Worm (Caenorhabditis elegans) whole organism, L1 larva: ENCODE data around the gene nlp-25.

Experiments used
- C16A3.4 ChIP-seq: fragments of 150-350 bp; optimal IDR thresholded peaks from 2 replicates; lab custom pipeline; 2014; ENCODE audit warnings: missing biosample characterization, missing genetic modification characterization
- C34B4.2 ChIP-seq: sonication (generic microtip); optimal IDR thresholded peaks from 2 replicates; lab custom pipeline; 2017; ENCODE audit warnings: mild to moderate bottlenecking, missing genetic modification characterization, missing compliant biosample characterization
- aha-1 ChIP-seq: fragments of 150-350 bp; optimal IDR thresholded peaks from 2 replicates; lab custom pipeline; 2014; ENCODE audit warnings: missing biosample characterization, missing genetic modification characterization
- aly-2 ChIP-seq: fragments of 150-350 bp; optimal IDR thresholded peaks from 2 replicates; lab custom pipeline; 2014; ENCODE audit warnings: missing biosample characterization, missing genetic modification characterization
- ama-1 ChIP-seq: fragments of 150-350 bp; optimal IDR thresholded peaks from 2 replicates; lab custom pipeline; 2014
- blmp-1 ChIP-seq: fragments of 150-350 bp; optimal IDR thresholded peaks from 2 replicates; lab custom pipeline; 2014; ENCODE audit warnings: missing biosample characterization, missing genetic modification characterization
- ceh-8 ChIP-seq: fragments of 200-800 bp; sonication (Bioruptor generic); optimal IDR thresholded peaks from 2 replicates; lab custom pipeline; 2018; ENCODE audit warnings: mild to moderate bottlenecking, missing genetic modification characterization, moderate library complexity, missing compliant biosample characterization
- ceh-82 ChIP-seq, 3 experiments: fragments of 150-350 bp in 1 of 3; sonication (generic microtip) in 2 of 3; optimal IDR thresholded peaks; 2 replicates each; lab custom pipeline; 2014 to 2017; ENCODE audit warnings: missing biosample characterization in 3 of 3, missing genetic modification characterization in 3 of 3
- dpl-1 ChIP-seq, 3 experiments: fragments of 150-350 bp in 2 of 3; sonication (generic microtip) in 1 of 3; optimal IDR thresholded peaks; 2 replicates each; lab custom pipeline; 2014 to 2017; ENCODE audit warnings: missing biosample characterization in 3 of 3, missing genetic modification characterization in 3 of 3, missing genetic modification reagents in 3 of 3
- dsc-1 ChIP-seq: sonication (generic microtip); optimal IDR thresholded peaks from 2 replicates; lab custom pipeline; 2016; ENCODE audit warnings: mild to moderate bottlenecking, missing genetic modification characterization, missing compliant biosample characterization
- efl-1 ChIP-seq, 4 experiments: fragments of 150-350 bp; optimal IDR thresholded peaks in 3 of 4; peaks in 1 of 4; 1 replicate in 1 of 4; 2 replicates in 3 of 4; lab custom pipeline; 2014; ENCODE audit warnings: missing biosample characterization in 2 of 4, missing genetic modification characterization in 2 of 4, missing genetic modification reagents in 2 of 4
- elt-2 ChIP-seq: sonication (generic microtip); optimal IDR thresholded peaks from 2 replicates; lab custom pipeline; 2016; ENCODE audit warnings: missing genetic modification characterization, mild to moderate bottlenecking, inconsistent platforms, missing compliant biosample characterization, missing genetic modification reagents
- elt-3 ChIP-seq, 6 experiments: fragments of 150-350 bp in 1 of 6; sonication (generic microtip); optimal IDR thresholded peaks; 2 replicates each; lab custom pipeline; 2017 to 2018; ENCODE audit warnings: missing biosample characterization in 6 of 6, missing genetic modification characterization in 6 of 6, inconsistent platforms in 1 of 6
- fkh-10 ChIP-seq: sonication (generic microtip); optimal IDR thresholded peaks from 2 replicates; lab custom pipeline; 2017; ENCODE audit warnings: missing biosample characterization, missing genetic modification reagents, missing genetic modification characterization
- grh-1 ChIP-seq: fragments of 200-800 bp; sonication (Bioruptor generic); IDR thresholded peaks from 2 replicates; pipeline ENCODE4 v1.3.6; 2022; ENCODE audit warnings: missing genetic modification reagents, missing genetic modification characterization, missing compliant biosample characterization
- hlh-17 ChIP-seq: fragments of 200-800 bp; sonication (Bioruptor generic); optimal IDR thresholded peaks from 2 replicates; lab custom pipeline; 2018; ENCODE audit warnings: missing genetic modification characterization, mild to moderate bottlenecking, missing compliant biosample characterization, moderate library complexity, borderline replicate concordance
- hlh-4 ChIP-seq: sonication (generic microtip); optimal IDR thresholded peaks from 2 replicates; lab custom pipeline; 2016; ENCODE audit warnings: mild to moderate bottlenecking, missing genetic modification characterization, missing compliant biosample characterization
- irx-1 ChIP-seq: sonication (generic microtip); optimal IDR thresholded peaks from 2 replicates; lab custom pipeline; 2016; ENCODE audit warnings: missing genetic modification characterization, missing compliant biosample characterization
- jun-1 ChIP-seq: fragments of 150-350 bp; optimal IDR thresholded peaks from 2 replicates; lab custom pipeline; 2014; ENCODE audit warnings: missing biosample characterization, missing genetic modification reagents, missing genetic modification characterization
- lin-13 ChIP-seq: fragments of 150-350 bp; optimal IDR thresholded peaks from 2 replicates; lab custom pipeline; 2014; ENCODE audit warnings: missing biosample characterization, missing genetic modification reagents, missing genetic modification characterization
- lin-14 ChIP-seq: fragments of 200-800 bp; sonication (Bioruptor generic); optimal IDR thresholded peaks from 2 replicates; lab custom pipeline; 2018; ENCODE audit warnings: mild to moderate bottlenecking, missing genetic modification characterization, moderate library complexity, missing compliant biosample characterization
- lin-15B ChIP-seq: fragments of 150-350 bp; sonication (generic microtip); optimal IDR thresholded peaks from 3 replicates; lab custom pipeline; 2014; ENCODE audit warnings: missing biosample characterization, missing genetic modification characterization
- lsy-2 ChIP-seq, 2 experiments: fragments of 150-350 bp; optimal IDR thresholded peaks; 2 replicates each; lab custom pipeline; 2014; ENCODE audit warnings: missing biosample characterization in 2 of 2, missing genetic modification characterization in 2 of 2
- mab-9 ChIP-seq: fragments of 200-800 bp; sonication (Bioruptor generic); IDR thresholded peaks from 2 replicates; pipeline ENCODE4 v1.3.6; 2022; ENCODE audit warnings: missing genetic modification reagents, missing genetic modification characterization, missing compliant biosample characterization
- nhr-19 ChIP-seq: fragments of 200-800 bp; sonication (Bioruptor generic); conservative IDR thresholded peaks from 2 replicates; pipeline ENCODE4 v1.3.6; 2022; ENCODE audit warnings: missing genetic modification characterization, missing compliant biosample characterization
- nhr-237 ChIP-seq: fragments of 150-350 bp; optimal IDR thresholded peaks from 2 replicates; lab custom pipeline; 2014; ENCODE audit warnings: missing biosample characterization, missing genetic modification characterization
- nhr-47 ChIP-seq: sonication (generic microtip); optimal IDR thresholded peaks from 2 replicates; lab custom pipeline; 2016; ENCODE audit warnings: mild to moderate bottlenecking, missing genetic modification characterization, moderate library complexity, missing compliant biosample characterization
- nhr-71 ChIP-seq: sonication (generic microtip); optimal IDR thresholded peaks from 2 replicates; lab custom pipeline; 2016; ENCODE audit warnings: mild to moderate bottlenecking, missing genetic modification characterization, moderate library complexity, missing compliant biosample characterization
- nhr-84 ChIP-seq: sonication (generic microtip); optimal IDR thresholded peaks from 2 replicates; lab custom pipeline; 2017; ENCODE audit warnings: missing biosample characterization, missing genetic modification characterization
- nhr-85 ChIP-seq: sonication (generic microtip); peaks from one replicate; lab custom pipeline; 2016; ENCODE audit warnings: missing genetic modification characterization, inconsistent platforms, missing compliant biosample characterization
- nhr-90 ChIP-seq: sonication (generic microtip); optimal IDR thresholded peaks from 2 replicates; lab custom pipeline; 2016; ENCODE audit warnings: mild to moderate bottlenecking, missing genetic modification characterization, missing compliant biosample characterization; ENCODE audit not compliant: poor library complexity
- pag-3 ChIP-seq: sonication (generic microtip); optimal IDR thresholded peaks from 2 replicates; lab custom pipeline; 2017; ENCODE audit warnings: missing genetic modification characterization, mild to moderate bottlenecking, missing compliant biosample characterization, antibody characterized with exemption, borderline replicate concordance; ENCODE audit not compliant: insufficient read depth
- pax-3 ChIP-seq: fragments of 200-800 bp; sonication (Bioruptor generic); optimal IDR thresholded peaks from 2 replicates; lab custom pipeline; 2018; ENCODE audit warnings: mild to moderate bottlenecking, missing genetic modification characterization, moderate library complexity, missing compliant biosample characterization
- pqm-1 ChIP-seq: sonication (generic microtip); optimal IDR thresholded peaks from 3 replicates; lab custom pipeline; 2017; ENCODE audit warnings: missing biosample characterization, missing genetic modification characterization
- rnt-1 ChIP-seq: sonication (generic microtip); optimal IDR thresholded peaks from 2 replicates; lab custom pipeline; 2016; ENCODE audit warnings: mild to moderate bottlenecking, missing genetic modification characterization, moderate library complexity, missing compliant biosample characterization
- skn-1 ChIP-seq: fragments of 150-350 bp; optimal IDR thresholded peaks from 2 replicates; lab custom pipeline; 2014; ENCODE audit warnings: missing biosample characterization, missing genetic modification characterization
- snu-23 ChIP-seq: sonication (generic microtip); optimal IDR thresholded peaks from 2 replicates; lab custom pipeline; 2016; ENCODE audit warnings: missing genetic modification characterization, missing compliant biosample characterization
- sox-4 ChIP-seq: sonication (generic microtip); optimal IDR thresholded peaks from 2 replicates; lab custom pipeline; 2016; ENCODE audit warnings: missing genetic modification characterization, missing compliant biosample characterization
- swsn-7 ChIP-seq: sonication (generic microtip); optimal IDR thresholded peaks from 2 replicates; lab custom pipeline; 2016; ENCODE audit warnings: missing genetic modification characterization, missing compliant biosample characterization
- tlp-1 ChIP-seq: fragments of 150-350 bp; optimal IDR thresholded peaks from 2 replicates; lab custom pipeline; 2014; ENCODE audit warnings: missing biosample characterization, missing genetic modification characterization
- unc-130 ChIP-seq: fragments of 150-350 bp; optimal IDR thresholded peaks from 2 replicates; lab custom pipeline; 2017; ENCODE audit warnings: missing biosample characterization, missing genetic modification characterization, inconsistent platforms
- unc-30 ChIP-seq: sonication (generic microtip); optimal IDR thresholded peaks from 2 replicates; lab custom pipeline; 2017; ENCODE audit warnings: missing biosample characterization, missing genetic modification characterization
- unc-98 ChIP-seq: fragments of 200-800 bp; sonication (Bioruptor generic); IDR thresholded peaks from 2 replicates; pipeline ENCODE4 v1.3.6; 2022; ENCODE audit warnings: missing genetic modification characterization, missing compliant biosample characterization
- vab-15 ChIP-seq: sonication (generic microtip); optimal IDR thresholded peaks from 2 replicates; lab custom pipeline; 2017; ENCODE audit warnings: missing genotype, mild to moderate bottlenecking, missing genetic modification characterization, missing compliant biosample characterization
- xbp-1 ChIP-seq: sonication (generic microtip); optimal IDR thresholded peaks from 2 replicates; lab custom pipeline; 2016; ENCODE audit warnings: missing genetic modification characterization, missing compliant biosample characterization
- zag-1 ChIP-seq: fragments of 150-350 bp; optimal IDR thresholded peaks from 2 replicates; lab custom pipeline; 2014; ENCODE audit warnings: missing biosample characterization, missing genetic modification characterization
- ztf-4 ChIP-seq: fragments of 150-350 bp; optimal IDR thresholded peaks from 2 replicates; lab custom pipeline; 2014; ENCODE audit warnings: missing biosample characterization, missing genetic modification characterization

The nlp-25 gene

ce11 chrV:19622440-19622914 is 16.5 kb downstream of the nlp-25 start, which contains the start of gene Y43F8C.3 (continued):
- TF ChIP-seq C16A3.4 (peak; percentile 88), mab-9 (peak; percentile 22; the same call in 1 of the 2 replicates), elt-2 (tag; lab: Kevin White, UChicago) (peak; percentile 12), lin-14 (GFP tag; lab: Kevin White, UChicago) (peak; percentile 95), pax-3 (tag; lab: Kevin White, UChicago) (peak; percentile 9), fkh-10 (peak; percentile 17), ceh-8 (GFP tag; lab: Kevin White, UChicago) (peak; percentile 63), unc-130 (tag; lab: Kevin White, UChicago) (peak; percentile 91), grh-1 (GFP tag; lab: Robert Waterston, UW) (peak; percentile 12; the same call in 1 of the 2 replicates), swsn-7 (tag; lab: Kevin White, UChicago) (peak; percentile 48), dpl-1 (GFP tag; optimal IDR thresholded peaks at IDR 0.05; lab: Kevin White, UChicago) (peak; percentile 6 to 49 (median 13)), ceh-82 (tag; optimal IDR thresholded peaks at IDR 0.05; lab: Kevin White, UChicago) (peak in 2 of 3 experiments; percentile 39 to 81), snu-23 (GFP tag; lab: Kevin White, UChicago) (peak; percentile 65), lsy-2 (tag; optimal IDR thresholded peaks at IDR 0.05; lab: Kevin White, UChicago) (peak; percentile 56 to 83), nhr-71 (peak; percentile 58), rnt-1 (tag; lab: Kevin White, UChicago) (peak; percentile 65)
- TF ChIP-seq, all 84 proteins: peak for 36

- TF ChIP-seq aly-2 (no peak), elt-3 (tag; optimal IDR thresholded peaks at IDR 0.05; lab: Kevin White, UChicago) (peak in 1 of 6 experiments; percentile 8), nhr-84 (tag; lab: Kevin White, UChicago) (no peak), vab-15 (no peak), tlp-1 (tag; lab: Kevin White, UChicago) (no peak), blmp-1 (peak; percentile 37), nhr-71 (no peak), sox-4 (no peak), ztf-4 (tag; lab: Kevin White, UChicago) (no peak), nhr-19 (GFP tag; lab: Robert Waterston, UW) (no peak), dpl-1 (GFP tag; optimal IDR thresholded peaks at IDR 0.05; lab: Kevin White, UChicago) (no peak), ama-1 (lab: Kevin White, UChicago) (no peak), hlh-17 (GFP tag; lab: Kevin White, UChicago) (no peak), pag-3 (no peak), skn-1 (no peak), unc-98 (GFP tag; lab: Robert Waterston, UW) (no peak), elt-2 (tag; lab: Kevin White, UChicago) (peak; percentile 16), aha-1 (tag; lab: Kevin White, UChicago) (no peak), pqm-1 (tag; lab: Kevin White, UChicago) (no peak), lin-15B (no peak), nhr-85 (peak; percentile 16), zag-1 (no peak), efl-1 (optimal IDR thresholded peaks at IDR 0.05; lab: Kevin White, UChicago) (no peak), efl-1 (GFP tag; optimal IDR thresholded peaks at IDR 0.05 in 1 of 2; lab: Kevin White, UChicago) (peak in 1 of 2 experiments; percentile 72), rnt-1 (tag; lab: Kevin White, UChicago) (no peak), snu-23 (GFP tag; lab: Kevin White, UChicago) (no peak), lsy-2 (tag; optimal IDR thresholded peaks at IDR 0.05; lab: Kevin White, UChicago) (peak in 1 of 2 experiments; percentile 35), grh-1 (GFP tag; lab: Robert Waterston, UW) (no peak), lin-13 (no peak), swsn-7 (tag; lab: Kevin White, UChicago) (no peak), lin-14 (GFP tag; lab: Kevin White, UChicago) (no peak), dsc-1 (tag; lab: Kevin White, UChicago) (no peak), ceh-82 (tag; optimal IDR thresholded peaks at IDR 0.05; lab: Kevin White, UChicago) (no peak), nhr-237 (tag; lab: Kevin White, UChicago) (no peak), irx-1 (no peak), xbp-1 (tag; lab: Kevin White, UChicago) (no peak), jun-1 (no peak), unc-30 (tag; lab: Kevin White, UChicago) (no peak), hlh-4 (tag; lab: Kevin White, UChicago) (no peak), C34B4.2 (tag; lab: Kevin White, UChicago) (no peak), nhr-90 (tag; lab: Kevin White, UChicago) (no peak), nhr-47 (tag; lab: Kevin White, UChicago) (no peak)
Measured at ce11 chrV:19623523-19624312, 17.7 kb downstream of the nlp-25 start.
